Worm (Caenorhabditis elegans): ENCODE results near the gene rpl-7A.

DNA sequence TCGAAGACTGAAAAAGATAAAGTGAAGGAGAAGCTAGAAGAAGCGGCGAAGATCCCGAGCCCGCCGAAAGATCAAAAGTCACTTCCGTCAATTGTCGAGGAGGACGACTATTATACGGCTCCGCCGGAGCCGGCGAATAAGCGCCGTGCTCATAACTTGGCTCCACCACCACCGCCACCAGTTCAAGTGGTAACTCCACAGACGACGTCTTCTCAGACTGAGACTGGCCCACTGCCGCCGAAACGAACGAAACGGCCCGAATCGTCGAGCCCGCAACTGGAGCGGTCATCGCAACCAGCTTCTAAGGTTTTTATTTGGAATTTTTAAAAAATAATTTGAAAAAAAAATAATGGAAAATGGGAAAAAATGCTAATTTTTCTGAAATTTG, 21.6 kb upstream of the rpl-7A start:
- TF ChIP-seq ceh-14 (tag; optimal IDR thresholded peaks at IDR 0.05) (no peak), ceh-6 (GFP tag; optimal IDR thresholded peaks at IDR 0.05) (no peak), pat-9 (tag; optimal IDR thresholded peaks at IDR 0.05) (no peak), lin-11 (tag; optimal IDR thresholded peaks at IDR 0.05) (no peak), eyg-1 (tag; optimal IDR thresholded peaks at IDR 0.05) (no peak), unc-55 (GFP tag; optimal IDR thresholded peaks at IDR 0.05) (no peak), elt-2 (tag; optimal IDR thresholded peaks at IDR 0.05) (no peak), ama-1 (optimal IDR thresholded peaks at IDR 0.05) (no peak), pha-4 (tag; optimal IDR thresholded peaks at IDR 0.05) (no peak)

All from whole organism, late embryonic.